Fruit fly (Drosophila melanogaster) whole organism, embryonic: ENCODE results near the gene CG7366.

Source experiments
- Atf3 ChIP-seq: fragments of 200-800 bp; sonication (Bioruptor generic); optimal IDR thresholded peaks from 3 replicates; lab custom pipeline; 2016; ENCODE audit warnings: missing biosample characterization, missing genetic modification characterization
- CG10274 ChIP-seq: fragments of 200-800 bp; sonication (Bioruptor generic); optimal IDR thresholded peaks from 3 replicates; lab custom pipeline; 2017; ENCODE audit warnings: missing biosample characterization, mild to moderate bottlenecking, missing genetic modification characterization
- CG10565 ChIP-seq: fragments of 200-800 bp; sonication (Bioruptor generic); optimal IDR thresholded peaks from 3 replicates; lab custom pipeline; 2016; ENCODE audit warnings: missing biosample characterization, mild to moderate bottlenecking, missing genetic modification characterization
- CG12219 ChIP-seq: fragments of 200-800 bp; sonication (Bioruptor generic); optimal IDR thresholded peaks from 3 replicates; lab custom pipeline; 2018; ENCODE audit warnings: missing biosample characterization, mild to moderate bottlenecking, missing genetic modification characterization
- CG13287 ChIP-seq: fragments of 200-800 bp; sonication (Bioruptor generic); IDR thresholded peaks from 2 replicates; pipeline ENCODE4 v1.3.6; 2022; ENCODE audit warnings: missing biosample characterization, missing genetic modification characterization; ENCODE audit not compliant: partially characterized antibody
- CG14710 ChIP-seq: fragments of 200-800 bp; sonication (Bioruptor generic); optimal IDR thresholded peaks from 3 replicates; lab custom pipeline; 2019; ENCODE audit warnings: missing biosample characterization, mild to moderate bottlenecking, missing genetic modification characterization, moderate library complexity
- CG15514 ChIP-seq: fragments of 200-800 bp; sonication (Bioruptor generic); optimal IDR thresholded peaks from 3 replicates; lab custom pipeline; 2017; ENCODE audit warnings: missing biosample characterization, missing genetic modification characterization, mild to moderate bottlenecking, moderate library complexity, missing genetic modification reagents
- CG1647 ChIP-seq: fragments of 200-800 bp; sonication (Bioruptor generic); optimal IDR thresholded peaks from 3 replicates; lab custom pipeline; 2016; ENCODE audit warnings: missing biosample characterization, missing genetic modification characterization
- CG17802 ChIP-seq: fragments of 200-800 bp; sonication (Bioruptor generic); optimal IDR thresholded peaks from 2 replicates; lab custom pipeline; 2018; ENCODE audit warnings: missing biosample characterization, mild to moderate bottlenecking, missing genetic modification characterization, moderate library complexity
- CG31441 ChIP-seq: fragments of 200-800 bp; sonication (Bioruptor generic); IDR thresholded peaks from 2 replicates; pipeline ENCODE4 v1.3.6; 2022; ENCODE audit warnings: missing biosample characterization, missing genetic modification characterization
- CG42726 ChIP-seq: fragments of 200-800 bp; sonication (Bioruptor generic); IDR thresholded peaks from 2 replicates; pipeline ENCODE4 v1.3.6; 2022; ENCODE audit warnings: missing biosample characterization, missing genetic modification characterization; ENCODE audit not compliant: partially characterized antibody
- CG4282 ChIP-seq: fragments of 200-800 bp; sonication (Bioruptor generic); optimal IDR thresholded peaks from 2 replicates; lab custom pipeline; 2016; ENCODE audit warnings: missing biosample characterization, missing genetic modification characterization
- CG6683 ChIP-seq: fragments of 200-800 bp; sonication (Bioruptor generic); optimal IDR thresholded peaks from 2 replicates; lab custom pipeline; 2017; ENCODE audit warnings: missing biosample characterization, mild to moderate bottlenecking, missing genetic modification characterization, missing genetic modification reagents
- CG7963 ChIP-seq: fragments of 200-800 bp; sonication (Bioruptor generic); IDR thresholded peaks from 3 replicates; pipeline ENCODE4 v1.3.6; 2022; ENCODE audit warnings: missing biosample characterization, missing genetic modification characterization; ENCODE audit not compliant: partially characterized antibody
- CrebB ChIP-seq: fragments of 200-800 bp; sonication (Bioruptor generic); optimal IDR thresholded peaks from 3 replicates; lab custom pipeline; 2018; ENCODE audit warnings: missing biosample characterization, mild to moderate bottlenecking, missing genetic modification characterization
- Doc3 ChIP-seq: fragments of 200-800 bp; sonication (Bioruptor generic); IDR thresholded peaks from 3 replicates; pipeline ENCODE4 v1.3.6; 2022; ENCODE audit warnings: missing biosample characterization, missing genetic modification characterization; ENCODE audit not compliant: partially characterized antibody
- Dref ChIP-seq: fragments of 200-800 bp; sonication (Bioruptor generic); IDR thresholded peaks from 2 replicates; pipeline ENCODE4 v1.3.6; 2022; ENCODE audit warnings: missing biosample characterization, missing genetic modification characterization
- E2f1 ChIP-seq: fragments of 200-800 bp; sonication (Bioruptor generic); IDR thresholded peaks from 2 replicates; pipeline ENCODE4 v1.3.6; 2022; ENCODE audit warnings: missing biosample characterization, missing genetic modification characterization
- E2f2 ChIP-seq: fragments of 200-800 bp; sonication (Bioruptor generic); IDR thresholded peaks from 2 replicates; pipeline ENCODE4 v1.3.6; 2022; ENCODE audit warnings: missing biosample characterization, missing genetic modification characterization
- ERR ChIP-seq: fragments of 200-800 bp; sonication (Bioruptor generic); optimal IDR thresholded peaks from 2 replicates; lab custom pipeline; 2016; ENCODE audit warnings: missing biosample characterization, missing genetic modification characterization
- Ets97D ChIP-seq: fragments of 200-800 bp; sonication (Bioruptor generic); optimal IDR thresholded peaks from 3 replicates; lab custom pipeline; 2016; ENCODE audit warnings: missing biosample characterization, missing genetic modification characterization
- GATAe ChIP-seq: fragments of 200-800 bp; sonication (Bioruptor generic); conservative IDR thresholded peaks from 2 replicates; pipeline ENCODE4 v1.3.6; 2022; ENCODE audit warnings: missing biosample characterization, missing genetic modification characterization
- HLH3B ChIP-seq: fragments of 200-800 bp; sonication (Bioruptor generic); IDR thresholded peaks from 2 replicates; pipeline ENCODE4 v1.3.6; 2022; ENCODE audit warnings: missing biosample characterization, missing genetic modification characterization
- HmgZ ChIP-seq: fragments of 200-800 bp; sonication (Bioruptor generic); optimal IDR thresholded peaks from 2 replicates; lab custom pipeline; 2018; ENCODE audit warnings: missing biosample characterization, mild to moderate bottlenecking, missing genetic modification characterization
- Med ChIP-seq: fragments of 200-800 bp; sonication (Bioruptor generic); peaks from one replicate; lab custom pipeline; 2016; ENCODE audit warnings: missing biosample characterization, missing genetic modification characterization, mild to moderate bottlenecking, inconsistent platforms, moderate library complexity
- Neu2 ChIP-seq: fragments of 200-800 bp; sonication (Bioruptor generic); optimal IDR thresholded peaks from 3 replicates; lab custom pipeline; 2016; ENCODE audit warnings: missing biosample characterization, missing genetic modification characterization, borderline replicate concordance
- Opbp ChIP-seq: fragments of 200-800 bp; sonication (Bioruptor generic); IDR thresholded peaks from 3 replicates; pipeline ENCODE4 v1.3.6; 2022; ENCODE audit warnings: missing biosample characterization, missing genetic modification characterization; ENCODE audit not compliant: partially characterized antibody
- Ravus ChIP-seq: fragments of 200-800 bp; sonication (Bioruptor generic); IDR thresholded peaks from 2 replicates; pipeline ENCODE4 v1.3.6; 2022; ENCODE audit warnings: missing biosample characterization, missing genetic modification characterization
- Scr ChIP-seq: fragments of 200-800 bp; sonication (Bioruptor generic); IDR thresholded peaks from 2 replicates; pipeline ENCODE4 v1.3.6; 2022; ENCODE audit warnings: missing biosample characterization, missing genetic modification characterization; ENCODE audit not compliant: partially characterized antibody
- Ssrp ChIP-seq: fragments of 200-800 bp; sonication (Bioruptor generic); optimal IDR thresholded peaks from 2 replicates; lab custom pipeline; 2018; ENCODE audit warnings: missing biosample characterization, mild to moderate bottlenecking, missing genetic modification characterization, moderate library complexity
- YL-1 ChIP-seq: fragments of 200-800 bp; sonication (Bioruptor generic); optimal IDR thresholded peaks from 3 replicates; lab custom pipeline; 2017; ENCODE audit warnings: missing biosample characterization, mild to moderate bottlenecking, missing genetic modification characterization
- ato ChIP-seq: fragments of 200-800 bp; sonication (Bioruptor generic); IDR thresholded peaks from 2 replicates; pipeline ENCODE4 v1.3.6; 2022; ENCODE audit warnings: missing biosample characterization, missing genetic modification characterization; ENCODE audit not compliant: partially characterized antibody
- bowl ChIP-seq: fragments of 200-800 bp; sonication (Bioruptor generic); IDR thresholded peaks from 2 replicates; pipeline ENCODE4 v1.3.6; 2022; ENCODE audit warnings: missing biosample characterization, missing genetic modification characterization
- croc ChIP-seq: fragments of 200-800 bp; sonication (Bioruptor generic); conservative IDR thresholded peaks from 3 replicates; pipeline ENCODE4 v1.3.6; 2022; ENCODE audit warnings: missing biosample characterization, missing genetic modification characterization
- gcm ChIP-seq: fragments of 200-800 bp; sonication (Bioruptor generic); optimal IDR thresholded peaks from 2 replicates; lab custom pipeline; 2019; ENCODE audit warnings: missing biosample characterization, mild to moderate bottlenecking, missing genetic modification characterization, moderate library complexity
- gfzf ChIP-seq: fragments of 200-800 bp; sonication (Bioruptor generic); optimal IDR thresholded peaks from 2 replicates; lab custom pipeline; 2016; ENCODE audit warnings: missing biosample characterization, mild to moderate bottlenecking, missing genetic modification characterization, moderate library complexity
- grn ChIP-seq: fragments of 200-800 bp; sonication (Bioruptor generic); optimal IDR thresholded peaks from 3 replicates; lab custom pipeline; 2017; ENCODE audit warnings: missing biosample characterization, missing genetic modification characterization
- ken ChIP-seq: fragments of 200-800 bp; sonication (Bioruptor generic); IDR thresholded peaks from 3 replicates; pipeline ENCODE4 v1.3.6; 2022; ENCODE audit warnings: missing biosample characterization, missing genetic modification characterization
- lov ChIP-seq, 2 experiments: fragments of 200-800 bp in 1 of 2; fragments of >200 bp in 1 of 2; sonication (Bioruptor generic) in 1 of 2; IDR thresholded peaks in 1 of 2; optimal IDR thresholded peaks in 1 of 2; 2 replicates in 1 of 2; 3 replicates in 1 of 2; pipeline versions ENCODE4 v1.3.6 to Lab custom; 2017 to 2022; ENCODE audit warnings: missing biosample characterization in 1 of 2, missing genetic modification characterization in 1 of 2
- phol ChIP-seq: fragments of 200-800 bp; sonication (Bioruptor generic); optimal IDR thresholded peaks from 3 replicates; lab custom pipeline; 2018; ENCODE audit warnings: missing biosample characterization, mild to moderate bottlenecking, missing genetic modification characterization, moderate library complexity
- pzg ChIP-seq: fragments of 200-800 bp; sonication (Bioruptor generic); optimal IDR thresholded peaks from 3 replicates; lab custom pipeline; 2018; ENCODE audit warnings: missing biosample characterization, mild to moderate bottlenecking, missing genetic modification characterization, moderate library complexity
- schlank ChIP-seq: fragments of 200-800 bp; sonication (Bioruptor generic); optimal IDR thresholded peaks from 2 replicates; lab custom pipeline; 2018; ENCODE audit warnings: missing biosample characterization, mild to moderate bottlenecking, missing genetic modification characterization
- sens ChIP-seq: fragments of 200-800 bp; sonication (Bioruptor generic); peaks from one replicate; lab custom pipeline; 2016; ENCODE audit warnings: missing biosample characterization, missing genetic modification characterization
- sug ChIP-seq: fragments of 200-800 bp; optimal IDR thresholded peaks from 2 replicates; lab custom pipeline; 2019; ENCODE audit warnings: missing biosample characterization, mild to moderate bottlenecking, missing genetic modification characterization, moderate library complexity
- tin ChIP-seq: fragments of 200-800 bp; sonication (Bioruptor generic); optimal IDR thresholded peaks from 3 replicates; lab custom pipeline; 2016; ENCODE audit warnings: missing biosample characterization, missing genetic modification characterization
- tll ChIP-seq, 2 experiments: fragments of 200-800 bp in 1 of 2; fragments of >200 bp in 1 of 2; sonication (Bioruptor generic) in 1 of 2; optimal IDR thresholded peaks; 2 replicates each; lab custom pipeline; 2017 to 2019; ENCODE audit warnings: missing biosample characterization in 2 of 2, missing genetic modification characterization in 2 of 2, mild to moderate bottlenecking in 1 of 2, moderate library complexity in 1 of 2
- unc-4 ChIP-seq: fragments of 200-800 bp; sonication (Bioruptor generic); IDR thresholded peaks from 2 replicates; pipeline ENCODE4 v1.3.6; 2022; ENCODE audit warnings: missing biosample characterization, missing genetic modification characterization; ENCODE audit not compliant: partially characterized antibody
- vvl ChIP-seq: fragments of 200-800 bp; sonication (Bioruptor generic); IDR thresholded peaks from 2 replicates; pipeline ENCODE4 v1.3.6; 2022; ENCODE audit warnings: missing biosample characterization, missing genetic modification characterization

Gene CG7366

DNA sequence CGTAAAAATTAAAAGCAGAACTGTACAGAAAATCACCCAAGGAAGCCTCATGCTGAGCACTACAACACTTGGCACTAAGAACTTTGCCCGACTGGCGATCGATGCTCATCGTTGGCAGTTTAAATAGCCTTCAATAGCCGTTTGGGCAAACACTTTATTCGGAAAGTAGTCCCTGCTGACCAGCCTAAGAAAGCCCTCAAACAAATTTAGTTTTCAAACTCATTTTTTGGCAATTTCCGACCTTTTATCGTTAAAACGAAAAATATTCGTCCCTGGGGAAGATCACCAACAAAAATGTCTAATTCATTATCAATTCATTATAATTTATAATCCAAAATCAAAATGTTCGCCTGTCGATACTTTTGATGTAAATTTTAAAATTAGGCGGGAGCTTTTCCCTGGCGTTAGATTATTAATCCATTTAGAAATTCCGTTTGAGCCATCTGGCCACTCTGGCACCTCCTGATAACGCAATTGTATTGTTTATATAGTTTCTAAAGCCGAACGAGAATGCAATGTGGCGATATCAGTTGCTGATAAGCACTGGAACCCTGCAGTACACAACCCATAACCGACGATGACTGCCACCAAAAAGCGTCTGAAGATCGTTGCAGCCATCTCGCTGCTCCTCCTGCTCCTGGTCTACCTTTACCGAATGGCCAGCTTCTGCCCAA is 21.6 kb downstream of the CG7366 start, which contains the start of the genes mthl7 and Uxs (continued):
- TF ChIP-seq phol (tag; lab: Kevin White, UChicago) (no peak), HmgZ (tag; lab: Kevin White, UChicago) (peak; percentile 9), CG42726 (GFP tag; lab: Robert Waterston, UW) (peak; percentile 36; the same call in 1 of the 2 replicates), CG7963 (GFP tag; lab: Robert Waterston, UW) (0 out of 3 replicates have a peak, but pooled peaks have one; percentile 29), Ssrp (no peak), HLH3B (GFP tag; lab: Robert Waterston, UW) (no peak), sug (peak; percentile 4), croc (GFP tag; lab: Robert Waterston, UW) (no peak), tll (GFP tag; optimal IDR thresholded peaks at IDR 0.05; lab: Kevin White, UChicago) (no peak), ken (GFP tag; lab: Robert Waterston, UW) (no peak), CG14710 (peak; percentile 4), tin (no peak), bowl (no peak), CG10274 (GFP tag; lab: Kevin White, UChicago) (no peak), YL-1 (GFP tag; lab: Kevin White, UChicago) (peak; percentile 46), schlank (tag; lab: Kevin White, UChicago) (no peak), lov (optimal IDR thresholded peaks at IDR 0.05; lab: Kevin White, UChicago) (no peak), lov (GFP tag; IDR thresholded peaks at IDR 0.05; lab: Robert Waterston, UW) (no peak), grn (GFP tag; lab: Kevin White, UChicago) (peak; percentile 51), CG6683 (no peak), Neu2 (GFP tag; lab: Kevin White, UChicago) (no peak), CG12219 (GFP tag; lab: Kevin White, UChicago) (no peak), CG1647 (GFP tag; lab: Kevin White, UChicago) (no peak), ERR (GFP tag; lab: Kevin White, UChicago) (no peak), Med (GFP tag; lab: Kevin White, UChicago) (peak; percentile 36), GATAe (GFP tag; lab: Robert Waterston, UW) (peak; percentile 72), CG17802 (tag; lab: Kevin White, UChicago) (no peak), gcm (GFP tag; lab: Kevin White, UChicago) (no peak), pzg (GFP tag; lab: Kevin White, UChicago) (peak; percentile 70), vvl (GFP tag; lab: Robert Waterston, UW) (0 out of 2 replicates have a peak, but pooled peaks have one; percentile 10), Dref (peak; percentile 47), CG13287 (GFP tag; lab: Robert Waterston, UW) (peak; percentile 67), CG15514 (GFP tag; lab: Kevin White, UChicago) (peak; percentile 45), ato (GFP tag; lab: Robert Waterston, UW) (no peak), Opbp (GFP tag; lab: Robert Waterston, UW) (0 out of 3 replicates have a peak, but pooled peaks have one; percentile 26), Ets97D (peak; percentile 16), Scr (GFP tag; lab: Robert Waterston, UW) (peak; percentile 50), CG4282 (GFP tag; lab: Kevin White, UChicago) (no peak), Atf3 (GFP tag; lab: Kevin White, UChicago) (no peak), E2f1 (no peak), Ravus (no peak), sens (GFP tag; lab: Kevin White, UChicago) (peak; percentile 81), CG10565 (GFP tag; lab: Kevin White, UChicago) (no peak), unc-4 (GFP tag; lab: Robert Waterston, UW) (peak; percentile 58), gfzf (GFP tag; lab: Kevin White, UChicago) (peak; percentile 84), CrebB (no peak), Doc3 (GFP tag; lab: Robert Waterston, UW) (0 out of 3 replicates have a peak, but pooled peaks have one; percentile 46), E2f2 (GFP tag; lab: Robert Waterston, UW) (peak; percentile 95), CG31441 (no peak)
